Worm (Caenorhabditis elegans): ENCODE data around the gene T21D12.7.

The T21D12.7 gene

DNA sequence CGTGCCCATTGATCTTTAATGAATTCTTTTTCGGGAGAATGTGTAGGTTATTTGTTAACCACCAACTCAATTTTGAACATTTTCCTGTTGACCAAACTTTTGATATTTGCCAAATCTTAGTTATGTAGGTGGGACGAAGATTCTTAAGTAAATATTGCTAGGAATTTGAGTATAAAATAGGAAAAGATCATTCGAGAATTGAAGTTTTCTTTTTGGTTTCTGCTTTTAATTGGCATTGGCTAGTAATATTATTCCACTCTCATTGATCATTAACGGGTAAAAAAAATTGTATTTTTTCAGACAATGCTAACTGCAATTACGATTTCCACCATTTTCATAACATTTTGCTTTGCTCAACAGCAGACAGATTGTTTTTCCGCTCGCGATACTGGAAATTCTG, 25.1 kb downstream of the T21D12.7 start, which contains the start of gene T21D12.12:
Gene T21D12.12, plus strand, starts transcription at position 301 of the 400 bp plus-strand sequence.
- TF ChIP-seq T20F7.1 (GFP tag; optimal IDR thresholded peaks at IDR 0.05) (no peak), pha-4 (GFP tag; IDR thresholded peaks at IDR 0.05) (no peak), pha-4 (tag; optimal IDR thresholded peaks at IDR 0.05) (no peak), ces-1 (GFP tag; optimal IDR thresholded peaks at IDR 0.05) (no peak), nhr-6 (tag; optimal IDR thresholded peaks at IDR 0.05) (no peak), snpc-1.2 (GFP tag; IDR thresholded peaks at IDR 0.05) (no peak), tag-97 (GFP tag; IDR thresholded peaks at IDR 0.05) (no peak), egl-27 (tag; optimal IDR thresholded peaks at IDR 0.05) (no peak), zfp-3 (GFP tag; conservative IDR thresholded peaks at IDR 0.05) (no peak), egl-43 (GFP tag; IDR thresholded peaks at IDR 0.05) (no peak), F44E2.7 (GFP tag; IDR thresholded peaks at IDR 0.05) (no peak), zfp-2 (tag; optimal IDR thresholded peaks at IDR 0.05) (no peak), lin-1 (GFP tag; IDR thresholded peaks at IDR 0.05) (no peak), F37D6.2 (tag; optimal IDR thresholded peaks at IDR 0.05) (no peak), ceh-20 (GFP tag; IDR thresholded peaks at IDR 0.05) (no peak)

DNA sequence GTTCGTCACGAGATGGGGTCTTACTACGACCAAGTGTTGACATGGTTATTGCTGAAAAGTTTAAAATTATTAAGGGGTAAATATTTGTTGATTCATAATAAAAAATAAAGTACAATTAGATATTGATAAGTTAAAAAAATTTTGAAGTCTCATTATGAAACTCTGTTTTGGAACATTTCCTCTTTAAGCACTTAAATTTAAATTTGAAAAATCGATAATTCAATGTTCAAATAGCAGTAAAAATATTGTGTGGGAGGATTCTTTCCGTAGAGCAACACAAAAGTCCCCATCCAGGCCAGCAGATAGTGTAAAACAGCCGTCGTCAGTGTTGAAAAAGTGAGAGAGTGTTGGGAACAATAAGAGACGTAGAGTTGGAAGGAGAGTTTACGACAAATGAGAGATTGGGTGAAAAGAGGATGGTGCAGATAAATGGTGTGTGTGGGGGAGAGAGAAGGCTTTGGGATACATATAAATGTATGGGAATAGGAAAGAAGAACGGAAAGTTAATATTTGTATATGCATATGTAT, 27.0 kb downstream of the T21D12.7 start, which contains the start of gene pat-6:
Gene pat-6, minus strand, starts transcription at position 51 of the 528 bp plus-strand sequence.
- TF ChIP-seq mes-2 (tag; optimal IDR thresholded peaks at IDR 0.05; ENCODE audit: poor library complexity, severe bottlenecking) (peak; percentile 59), daf-8 (GFP tag; IDR thresholded peaks at IDR 0.05) (no peak), dpl-1 (GFP tag; optimal IDR thresholded peaks at IDR 0.05) (peak; percentile 17), dve-1 (tag; optimal IDR thresholded peaks at IDR 0.05; ENCODE audit: insufficient read depth) (peak; percentile 49), zag-1 (tag; optimal IDR thresholded peaks at IDR 0.05) (no peak), lin-13 (GFP tag; optimal IDR thresholded peaks at IDR 0.05) (no peak), ceh-62 (tag; optimal IDR thresholded peaks at IDR 0.05) (no peak), daf-16 (GFP tag; optimal IDR thresholded peaks at IDR 0.05) (no peak), daf-16 (tag; optimal IDR thresholded peaks at IDR 0.05) (peak; percentile 14), aha-1 (tag) (peak; percentile 13), hlh-11 (tag; optimal IDR thresholded peaks at IDR 0.05) (peak; percentile 37), mdl-1 (tag; optimal IDR thresholded peaks at IDR 0.05) (no peak), nhr-28 (tag; optimal IDR thresholded peaks at IDR 0.05) (peak; percentile 4), duxl-1 (tag; optimal IDR thresholded peaks at IDR 0.05; ENCODE audit: poor library complexity) (no peak)

DNA sequence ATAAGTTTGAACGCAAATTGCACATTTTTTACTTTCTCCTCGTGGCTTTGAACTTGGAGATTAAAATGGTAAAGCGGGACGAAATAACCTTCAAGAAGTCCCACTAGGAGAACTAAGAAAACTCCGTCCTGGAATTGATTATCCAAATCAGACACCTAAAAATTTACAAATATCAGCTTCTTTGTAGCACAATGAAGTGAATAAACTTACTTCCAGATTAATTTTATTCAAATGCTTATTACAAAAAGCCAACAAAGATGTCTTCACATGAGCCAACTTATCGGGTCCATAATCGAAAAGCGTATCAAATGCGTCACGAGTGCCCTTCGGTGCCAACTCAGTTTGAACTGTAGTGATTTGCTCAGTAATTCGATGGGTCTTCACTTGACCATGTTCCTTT, 28.8 kb downstream of the T21D12.7 start:
- TF ChIP-seq ceh-32 (tag; optimal IDR thresholded peaks at IDR 0.05; ENCODE audit: poor library complexity), result no peak
- TF ChIP-seq snpc-4 (tag; optimal IDR thresholded peaks at IDR 0.05), result no peak
- TF ChIP-seq ceh-44 (GFP tag; IDR thresholded peaks at IDR 0.05), result no peak
- no peak for TF ChIP-seq spr-3 (GFP tag; optimal IDR thresholded peaks at IDR 0.05)
- no peak for TF ChIP-seq nhr-76 (tag; optimal IDR thresholded peaks at IDR 0.05)
- no peak for TF ChIP-seq duxl-1 (tag; optimal IDR thresholded peaks at IDR 0.05; ENCODE audit: poor library complexity)
- no peak for TF ChIP-seq dmd-9 (GFP tag; IDR thresholded peaks at IDR 0.05)
- TF ChIP-seq fkh-10 (GFP tag; optimal IDR thresholded peaks at IDR 0.05), result no peak
- TF ChIP-seq arid-1 (GFP tag; conservative IDR thresholded peaks at IDR 0.05), result no peak
- no peak for TF ChIP-seq F10B5.3 (tag; optimal IDR thresholded peaks at IDR 0.05)
- no peak for TF ChIP-seq daf-12 (tag; optimal IDR thresholded peaks at IDR 0.05)
- TF ChIP-seq D1046.2 (GFP tag; IDR thresholded peaks at IDR 0.05), result no peak
- TF ChIP-seq lin-38 (GFP tag; IDR thresholded peaks at IDR 0.05), result no peak
- no peak for TF ChIP-seq zag-1 (tag; optimal IDR thresholded peaks at IDR 0.05)
- TF ChIP-seq mdl-1 (tag; optimal IDR thresholded peaks at IDR 0.05), result no peak
- TF ChIP-seq lin-39 (tag; optimal IDR thresholded peaks at IDR 0.05), result no peak
- TF ChIP-seq dmd-6 (GFP tag; IDR thresholded peaks at IDR 0.05), result no peak
- no peak for TF ChIP-seq spr-1 (tag; optimal IDR thresholded peaks at IDR 0.05)
- no peak for TF ChIP-seq zfp-2 (tag; optimal IDR thresholded peaks at IDR 0.05)
- no peak for TF ChIP-seq F37D6.2 (tag; optimal IDR thresholded peaks at IDR 0.05)

Data from whole organism, L4 larva.